Fruit fly (Drosophila melanogaster) whole organism, prepupa: ENCODE data around the gene CG32271.

ENCODE experiments used
- Blimp-1 ChIP-seq: fragments of 200-800 bp; sonication (Bioruptor generic); optimal IDR thresholded peaks from 3 replicates; lab custom pipeline; 2017; ENCODE audit warnings: missing biosample characterization, missing genetic modification characterization, mild to moderate bottlenecking, moderate library complexity, missing genetic modification reagents
- CG10669 ChIP-seq: fragments of 200-800 bp; sonication (Bioruptor generic); optimal IDR thresholded peaks from 3 replicates; lab custom pipeline; 2018; ENCODE audit warnings: missing biosample characterization, mild to moderate bottlenecking, missing genetic modification characterization, moderate library complexity
- CG11294 ChIP-seq: fragments of 200-800 bp; sonication (Bioruptor generic); IDR thresholded peaks from 2 replicates; pipeline ENCODE4 v1.3.6; 2022; ENCODE audit warnings: missing biosample characterization, missing genetic modification characterization
- CG11902 ChIP-seq: fragments of 200-800 bp; sonication (Bioruptor generic); optimal IDR thresholded peaks from 3 replicates; lab custom pipeline; 2016; ENCODE audit warnings: missing biosample characterization, missing genetic modification characterization
- CG15336 ChIP-seq: fragments of 200-800 bp; sonication (Bioruptor generic); IDR thresholded peaks from 2 replicates; pipeline ENCODE4 v1.3.6; 2022; ENCODE audit warnings: missing biosample characterization, missing genetic modification characterization
- CG1621 ChIP-seq: fragments of 200-800 bp; sonication (Bioruptor generic); optimal IDR thresholded peaks from 3 replicates; lab custom pipeline; 2018; ENCODE audit warnings: missing biosample characterization, mild to moderate bottlenecking, missing genetic modification characterization
- CG31627 ChIP-seq: fragments of 200-800 bp; sonication (Bioruptor generic); optimal IDR thresholded peaks from 3 replicates; lab custom pipeline; 2016; ENCODE audit warnings: missing biosample characterization, missing genetic modification characterization
- CG3919 ChIP-seq: fragments of 200-800 bp; sonication (Bioruptor generic); optimal IDR thresholded peaks from 3 replicates; lab custom pipeline; 2016; ENCODE audit warnings: missing biosample characterization, missing genetic modification characterization
- CG4318 ChIP-seq: fragments of 200-800 bp; sonication (Bioruptor generic); optimal IDR thresholded peaks from 3 replicates; lab custom pipeline; 2017; ENCODE audit warnings: missing biosample characterization, mild to moderate bottlenecking, missing genetic modification characterization
- CG6163 ChIP-seq: fragments of 200-800 bp; sonication (Bioruptor generic); IDR thresholded peaks from 3 replicates; pipeline ENCODE4 v1.3.6; 2022; ENCODE audit warnings: missing biosample characterization, missing genetic modification characterization
- CG6276 ChIP-seq: fragments of 200-800 bp; sonication (Bioruptor generic); optimal IDR thresholded peaks from 2 replicates; lab custom pipeline; 2017; ENCODE audit warnings: missing biosample characterization, mild to moderate bottlenecking, missing genetic modification characterization
- CG6792 ChIP-seq: fragments of 200-800 bp; sonication (Bioruptor generic); optimal IDR thresholded peaks from 3 replicates; lab custom pipeline; 2016; ENCODE audit warnings: missing biosample characterization, missing genetic modification characterization
- CG7368 ChIP-seq: fragments of 200-800 bp; sonication (Bioruptor generic); optimal IDR thresholded peaks from 3 replicates; lab custom pipeline; 2016; ENCODE audit warnings: missing biosample characterization, missing genetic modification characterization
- CG8632 ChIP-seq: fragments of 200-800 bp; sonication (Bioruptor generic); optimal IDR thresholded peaks from 3 replicates; lab custom pipeline; 2016; ENCODE audit warnings: missing biosample characterization, missing genetic modification characterization
- CG9139 ChIP-seq: fragments of 200-800 bp; sonication (Bioruptor generic); optimal IDR thresholded peaks from 3 replicates; lab custom pipeline; 2017; ENCODE audit warnings: missing biosample characterization, mild to moderate bottlenecking, missing genetic modification characterization
- Eip75B ChIP-seq: fragments of 200-800 bp; sonication (Bioruptor generic); optimal IDR thresholded peaks from 3 replicates; lab custom pipeline; 2016; ENCODE audit warnings: missing biosample characterization, missing genetic modification characterization
- Eip78C ChIP-seq: fragments of 200-800 bp; sonication (Bioruptor generic); peaks from one replicate; lab custom pipeline; 2016; ENCODE audit warnings: missing biosample characterization, missing genetic modification characterization
- Eip93F ChIP-seq: fragments of 200-800 bp; sonication (Bioruptor generic); optimal IDR thresholded peaks from 2 replicates; lab custom pipeline; 2016; ENCODE audit warnings: missing biosample characterization, mild to moderate bottlenecking, missing genetic modification characterization
- Gug ChIP-seq: fragments of 200-800 bp; sonication (Bioruptor generic); IDR thresholded peaks from 2 replicates; pipeline ENCODE4 v1.3.6; 2022; ENCODE audit warnings: missing biosample characterization, missing genetic modification characterization
- Hr38 ChIP-seq: sonication (Bioruptor generic); optimal IDR thresholded peaks from 2 replicates; lab custom pipeline; 2016; ENCODE audit warnings: missing biosample characterization, missing genetic modification characterization
- Hr39 ChIP-seq: fragments of 200-800 bp; sonication (Bioruptor generic); optimal IDR thresholded peaks from 2 replicates; lab custom pipeline; 2016; ENCODE audit warnings: missing biosample characterization, missing genetic modification characterization
- Hr4 ChIP-seq: fragments of 200-800 bp; sonication (Bioruptor generic); optimal IDR thresholded peaks from 3 replicates; lab custom pipeline; 2016; ENCODE audit warnings: missing biosample characterization, missing genetic modification characterization
- Met ChIP-seq: fragments of 200-800 bp; sonication (Bioruptor generic); optimal IDR thresholded peaks from 3 replicates; lab custom pipeline; 2016; ENCODE audit warnings: missing biosample characterization, missing genetic modification characterization
- OdsH ChIP-seq: fragments of 200-800 bp; sonication (Bioruptor generic); optimal IDR thresholded peaks from 3 replicates; lab custom pipeline; 2016; ENCODE audit warnings: missing biosample characterization, missing genetic modification characterization
- Smox ChIP-seq: fragments of 200-800 bp; sonication (Bioruptor generic); optimal IDR thresholded peaks from 3 replicates; lab custom pipeline; 2016; ENCODE audit warnings: missing biosample characterization, missing genetic modification characterization
- Sox102F ChIP-seq: fragments of 200-800 bp; sonication (Bioruptor generic); optimal IDR thresholded peaks from 2 replicates; lab custom pipeline; 2016; ENCODE audit warnings: missing biosample characterization, mild to moderate bottlenecking, missing genetic modification characterization
- Sox15 ChIP-seq: fragments of 200-800 bp; sonication (Bioruptor generic); optimal IDR thresholded peaks from 3 replicates; lab custom pipeline; 2016; ENCODE audit warnings: missing biosample characterization, missing genetic modification characterization
- achi ChIP-seq: fragments of 200-800 bp; sonication (Bioruptor generic); optimal IDR thresholded peaks from 3 replicates; lab custom pipeline; 2016; ENCODE audit warnings: missing biosample characterization, missing genetic modification characterization
- acj6 ChIP-seq: fragments of 200-800 bp; sonication (Bioruptor generic); optimal IDR thresholded peaks from 3 replicates; lab custom pipeline; 2016; ENCODE audit warnings: missing biosample characterization, missing genetic modification characterization
- dac ChIP-seq: fragments of 200-800 bp; sonication (Bioruptor generic); optimal IDR thresholded peaks from 2 replicates; lab custom pipeline; 2017; ENCODE audit warnings: missing biosample characterization, mild to moderate bottlenecking, missing genetic modification characterization
- dsx ChIP-seq: fragments of 200-800 bp; optimal IDR thresholded peaks from 3 replicates; lab custom pipeline; 2019; ENCODE audit warnings: missing biosample characterization, mild to moderate bottlenecking, missing genetic modification characterization, moderate library complexity; ENCODE audit not compliant: poor library complexity, severe bottlenecking
- eg ChIP-seq: fragments of 200-800 bp; sonication (Bioruptor generic); IDR thresholded peaks from 3 replicates; pipeline ENCODE4 v1.3.6; 2022; ENCODE audit warnings: missing biosample characterization, missing genetic modification characterization
- esn ChIP-seq: fragments of 200-800 bp; sonication (Bioruptor generic); optimal IDR thresholded peaks from 2 replicates; lab custom pipeline; 2016; ENCODE audit warnings: missing biosample characterization, mild to moderate bottlenecking, missing genetic modification characterization, moderate library complexity
- fd59A ChIP-seq: fragments of 200-800 bp; sonication (Bioruptor generic); optimal IDR thresholded peaks from 2 replicates; lab custom pipeline; 2017; ENCODE audit warnings: missing biosample characterization, mild to moderate bottlenecking, missing genetic modification characterization, missing genetic modification reagents
- fd85E ChIP-seq: fragments of 200-800 bp; sonication (Bioruptor generic); optimal IDR thresholded peaks from 3 replicates; lab custom pipeline; 2016; ENCODE audit warnings: missing biosample characterization, missing genetic modification characterization
- fkh ChIP-seq: fragments of 200-800 bp; sonication (Bioruptor generic); optimal IDR thresholded peaks from 3 replicates; lab custom pipeline; 2017; ENCODE audit warnings: missing biosample characterization, mild to moderate bottlenecking, missing genetic modification characterization, moderate library complexity
- lz ChIP-seq: fragments of 200-800 bp; sonication (Bioruptor generic); optimal IDR thresholded peaks from 3 replicates; lab custom pipeline; 2016; ENCODE audit warnings: missing biosample characterization, missing genetic modification characterization
- net ChIP-seq: fragments of 200-800 bp; sonication (Bioruptor generic); optimal IDR thresholded peaks from 3 replicates; lab custom pipeline; 2016; ENCODE audit warnings: missing biosample characterization, missing genetic modification characterization
- pdm3 ChIP-seq: fragments of 200-800 bp; sonication (Bioruptor generic); optimal IDR thresholded peaks from 3 replicates; lab custom pipeline; 2016; ENCODE audit warnings: missing biosample characterization, missing genetic modification characterization
- salr ChIP-seq, 2 experiments: fragments of 200-800 bp; sonication (Bioruptor generic); optimal IDR thresholded peaks; 3 replicates each; lab custom pipeline; 2016 to 2018; ENCODE audit warnings: missing biosample characterization in 2 of 2, missing genetic modification characterization in 2 of 2, mild to moderate bottlenecking in 1 of 2
- ss ChIP-seq, 2 experiments: fragments of 200-800 bp; sonication (Bioruptor generic); optimal IDR thresholded peaks; 2 replicates in 1 of 2; 3 replicates in 1 of 2; lab custom pipeline; 2017 to 2018; ENCODE audit warnings: mild to moderate bottlenecking in 2 of 2, missing biosample characterization in 2 of 2, missing genetic modification characterization in 2 of 2, moderate library complexity in 1 of 2
- topi ChIP-seq: fragments of 200-800 bp; sonication (Bioruptor generic); optimal IDR thresholded peaks from 3 replicates; lab custom pipeline; 2016; ENCODE audit warnings: missing biosample characterization, missing genetic modification characterization

Gene CG32271

DNA sequence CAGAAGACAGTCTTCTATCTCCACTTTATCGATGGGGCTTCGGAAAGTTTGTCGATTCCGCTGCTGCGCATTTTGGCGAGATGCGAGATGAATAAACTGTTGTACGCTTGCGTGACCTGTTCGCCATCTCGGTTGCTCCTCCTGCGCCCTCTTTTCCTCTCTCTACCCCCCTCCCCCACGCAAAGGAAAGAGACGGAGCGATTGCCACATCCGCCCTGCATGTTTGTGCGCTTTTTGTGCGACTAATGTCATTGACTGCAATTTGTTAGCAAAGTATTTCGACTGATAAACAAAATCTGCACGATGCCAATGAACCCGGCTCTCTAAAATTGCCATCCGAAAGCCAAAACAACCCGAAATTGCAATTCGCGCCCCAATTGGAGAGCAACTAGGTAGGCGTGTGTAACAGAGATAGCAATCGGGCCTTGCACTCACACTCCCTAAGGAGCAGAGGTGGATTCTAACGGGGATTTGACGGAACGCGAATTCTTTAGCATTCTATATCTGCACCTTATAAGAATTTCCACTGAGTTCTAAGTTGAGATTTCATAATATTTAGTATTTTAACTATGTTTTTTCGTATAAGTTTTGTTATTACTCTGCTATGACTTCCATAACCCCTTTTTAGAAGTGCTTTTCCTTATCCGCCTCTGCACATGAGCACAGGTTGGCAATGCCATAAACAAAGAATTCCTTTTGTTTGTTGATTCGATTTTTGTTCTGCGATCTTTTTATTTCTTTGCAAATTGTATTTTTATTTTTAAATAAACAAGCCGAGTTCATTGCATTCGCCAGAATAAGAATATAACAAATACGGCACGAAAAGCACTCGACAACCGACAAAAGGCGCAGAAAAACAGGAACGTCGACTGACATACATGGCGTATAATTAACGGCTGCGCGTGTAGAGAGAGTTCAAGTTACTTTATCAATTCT, 44.4 kb upstream of the CG32271 start, which contains the start of gene CG43389 (continued):
- peak; percentile 96 for TF ChIP-seq topi (GFP tag; lab: Kevin White, UChicago)
- TF ChIP-seq pdm3 (GFP tag; lab: Kevin White, UChicago), result peak; percentile 94
- peak; percentile 99 for TF ChIP-seq esn
- TF ChIP-seq CG6792 (GFP tag; lab: Kevin White, UChicago), result peak; percentile 95
- TF ChIP-seq net, result peak; percentile 90
- TF ChIP-seq Met (GFP tag; lab: Kevin White, UChicago), result peak; percentile 98
- TF ChIP-seq CG11902 (GFP tag; lab: Kevin White, UChicago), result peak; percentile 87
- TF ChIP-seq CG6163 (GFP tag; lab: Robert Waterston, UW), result peak; percentile 89
- TF ChIP-seq dac, result peak; percentile 40
- TF ChIP-seq OdsH (GFP tag; lab: Kevin White, UChicago), result peak; percentile 95
- TF ChIP-seq Eip93F (GFP tag; lab: Kevin White, UChicago), result peak; percentile 97
- TF ChIP-seq acj6 (GFP tag; lab: Kevin White, UChicago), result peak; percentile 97
- TF ChIP-seq CG1621, result peak; percentile 90
- TF ChIP-seq Eip75B, result peak; percentile 89
- peak; percentile 98 for TF ChIP-seq Eip78C (GFP tag; lab: Kevin White, UChicago)
- TF ChIP-seq achi (GFP tag; lab: Kevin White, UChicago), result peak; percentile 94
- TF ChIP-seq CG11294 (GFP tag; lab: Robert Waterston, UW), result no peak
- TF ChIP-seq Hr38 (GFP tag; lab: Kevin White, UChicago), result no peak
- peak; percentile 86 for TF ChIP-seq CG3919 (GFP tag; lab: Kevin White, UChicago)
- peak; percentile 92 for TF ChIP-seq fd59A (GFP tag; lab: Kevin White, UChicago)
- TF ChIP-seq Sox102F (GFP tag; lab: Kevin White, UChicago), result peak; percentile 99
- peak; percentile 96 for TF ChIP-seq CG8632 (GFP tag; lab: Kevin White, UChicago)
- TF ChIP-seq CG31627 (GFP tag; lab: Kevin White, UChicago), result peak; percentile 99
- peak; percentile 52 for TF ChIP-seq fd85E
- peak; percentile 98 for TF ChIP-seq lz (GFP tag; lab: Kevin White, UChicago)
- no peak for TF ChIP-seq fkh (GFP tag; lab: Kevin White, UChicago)
- peak; percentile 87 for TF ChIP-seq Blimp-1
- TF ChIP-seq, all 60 proteins: peak for 56

- peak; percentile 86 for TF ChIP-seq Eip78C (GFP tag; lab: Kevin White, UChicago)
- peak; percentile 82 for TF ChIP-seq Sox102F (GFP tag; lab: Kevin White, UChicago)
- peak; percentile 86 for TF ChIP-seq Gug (GFP tag; lab: Robert Waterston, UW)
- TF ChIP-seq dsx, result peak; percentile 99
- peak; percentile 66 for TF ChIP-seq CG11294 (GFP tag; lab: Robert Waterston, UW)
- peak; percentile 85 for TF ChIP-seq OdsH (GFP tag; lab: Kevin White, UChicago)
- peak; percentile 6 for TF ChIP-seq CG4318 (GFP tag; lab: Kevin White, UChicago)
- TF ChIP-seq Eip93F (GFP tag; lab: Kevin White, UChicago), result peak; percentile 98
- TF ChIP-seq CG6792 (GFP tag; lab: Kevin White, UChicago), result peak; percentile 87
- peak; percentile 100 for TF ChIP-seq ss (GFP tag; optimal IDR thresholded peaks at IDR 0.05; lab: Kevin White, UChicago)
- peak; percentile 94 for TF ChIP-seq Blimp-1
- TF ChIP-seq CG1621, result peak; percentile 97
- peak; percentile 94 for TF ChIP-seq CG6276 (GFP tag; lab: Kevin White, UChicago)
- TF ChIP-seq CG10669 (GFP tag; lab: Kevin White, UChicago), result peak; percentile 99
- TF ChIP-seq CG11902 (GFP tag; lab: Kevin White, UChicago), result peak; percentile 63
- no peak for TF ChIP-seq fkh (GFP tag; lab: Kevin White, UChicago)
- TF ChIP-seq Smox (GFP tag; lab: Kevin White, UChicago), result peak; percentile 68
- peak; percentile 89 for TF ChIP-seq topi (GFP tag; lab: Kevin White, UChicago)
- peak; percentile 100 for TF ChIP-seq CG9139
- peak; percentile 91 for TF ChIP-seq CG31627 (GFP tag; lab: Kevin White, UChicago)
- peak; percentile 96 for TF ChIP-seq net
- TF ChIP-seq CG7368 (GFP tag; lab: Kevin White, UChicago), result peak; percentile 91
- no peak for TF ChIP-seq Hr38 (GFP tag; lab: Kevin White, UChicago)
- TF ChIP-seq Eip75B, result peak; percentile 93
- TF ChIP-seq salr (GFP tag; optimal IDR thresholded peaks at IDR 0.05; lab: Kevin White, UChicago), result peak; percentile 85 to 89
- TF ChIP-seq fd85E, result peak; percentile 65
- peak; percentile 91 for TF ChIP-seq Hr39 (GFP tag; lab: Kevin White, UChicago)
- TF ChIP-seq Hr4 (GFP tag; lab: Kevin White, UChicago), result peak; percentile 42
- TF ChIP-seq achi (GFP tag; lab: Kevin White, UChicago), result peak; percentile 85
- TF ChIP-seq CG15336 (GFP tag; lab: Robert Waterston, UW), result peak; percentile 92
- TF ChIP-seq lz (GFP tag; lab: Kevin White, UChicago), result peak; percentile 86
- peak; percentile 97 for TF ChIP-seq eg
- TF ChIP-seq Sox15 (GFP tag; lab: Kevin White, UChicago), result peak; percentile 57
- peak; percentile 67 for TF ChIP-seq dac
Observed at dm6 chr3L:3246378-3247129, 43.6 kb upstream of the CG32271 start.
